Fruit fly (Drosophila melanogaster) whole organism, embryonic: ENCODE results near the gene Dis3l2.

ENCODE experiments used
- Ada2b ChIP-seq: fragments of 200-800 bp; sonication (Bioruptor generic); IDR thresholded peaks from 2 replicates; pipeline ENCODE4 v1.3.6; 2022; ENCODE audit warnings: missing biosample characterization, missing genetic modification characterization
- B-H2 ChIP-seq: fragments of 200-800 bp; sonication (Bioruptor generic); optimal IDR thresholded peaks from 2 replicates; lab custom pipeline; 2018; ENCODE audit warnings: missing biosample characterization, mild to moderate bottlenecking, missing genetic modification characterization
- BEAF-32 ChIP-seq: fragments of 200-800 bp; sonication (Bioruptor generic); optimal IDR thresholded peaks from 3 replicates; lab custom pipeline; 2017; ENCODE audit warnings: missing biosample characterization, missing genetic modification characterization, mild to moderate bottlenecking, moderate library complexity, missing genetic modification reagents
- Blimp-1 ChIP-seq: fragments of 200-800 bp; sonication (Bioruptor generic); optimal IDR thresholded peaks from 3 replicates; lab custom pipeline; 2018; ENCODE audit warnings: missing biosample characterization, missing genetic modification characterization, mild to moderate bottlenecking, moderate library complexity, missing genetic modification reagents
- BtbVII ChIP-seq: fragments of 200-800 bp; sonication (Bioruptor generic); optimal IDR thresholded peaks from 3 replicates; lab custom pipeline; 2017; ENCODE audit warnings: missing biosample characterization, mild to moderate bottlenecking, missing genetic modification characterization
- CG10979 ChIP-seq: fragments of 200-800 bp; sonication (Bioruptor generic); optimal IDR thresholded peaks from 2 replicates; lab custom pipeline; 2018; ENCODE audit warnings: missing biosample characterization, mild to moderate bottlenecking, missing genetic modification characterization, moderate library complexity
- CG14667 ChIP-seq: fragments of 200-800 bp; sonication (Bioruptor generic); IDR thresholded peaks from 2 replicates; pipeline ENCODE4 v1.3.6; 2022; ENCODE audit warnings: missing biosample characterization, missing genetic modification characterization
- CG15011 ChIP-seq: fragments of 200-800 bp; sonication (Bioruptor generic); optimal IDR thresholded peaks from 3 replicates; lab custom pipeline; 2018; ENCODE audit warnings: missing biosample characterization, mild to moderate bottlenecking, missing genetic modification characterization
- CG15479 ChIP-seq: fragments of 200-800 bp; sonication (Bioruptor generic); optimal IDR thresholded peaks from 3 replicates; lab custom pipeline; 2019; ENCODE audit warnings: missing biosample characterization, mild to moderate bottlenecking, missing genetic modification characterization, moderate library complexity
- CG17568 ChIP-seq: fragments of 200-800 bp; sonication (Bioruptor generic); optimal IDR thresholded peaks from 2 replicates; lab custom pipeline; 2018; ENCODE audit warnings: missing biosample characterization, mild to moderate bottlenecking, missing genetic modification characterization, moderate library complexity
- CG18619 ChIP-seq: fragments of 200-800 bp; sonication (Bioruptor generic); optimal IDR thresholded peaks from 3 replicates; lab custom pipeline; 2017; ENCODE audit warnings: missing biosample characterization, mild to moderate bottlenecking, missing genetic modification characterization
- CG2202 ChIP-seq: fragments of 200-800 bp; sonication (Bioruptor generic); optimal IDR thresholded peaks from 2 replicates; lab custom pipeline; 2018; ENCODE audit warnings: missing biosample characterization, mild to moderate bottlenecking, missing genetic modification characterization
- CG31388 ChIP-seq: fragments of 200-800 bp; sonication (Bioruptor generic); optimal IDR thresholded peaks from 2 replicates; lab custom pipeline; 2016; ENCODE audit warnings: missing biosample characterization, missing genetic modification characterization
- CG32532 ChIP-seq: fragments of 200-800 bp; sonication (Bioruptor generic); IDR thresholded peaks from 2 replicates; pipeline ENCODE4 v1.3.6; 2022; ENCODE audit warnings: missing biosample characterization, missing genetic modification characterization
- CG32767 ChIP-seq: fragments of 200-800 bp; sonication (Bioruptor generic); IDR thresholded peaks from 2 replicates; pipeline ENCODE4 v1.3.6; 2022; ENCODE audit warnings: missing biosample characterization, missing genetic modification characterization
- CG33213 ChIP-seq: fragments of 200-800 bp; sonication (Bioruptor generic); optimal IDR thresholded peaks from 3 replicates; lab custom pipeline; 2016; ENCODE audit warnings: missing biosample characterization, missing genetic modification characterization
- CG3847 ChIP-seq: fragments of 200-800 bp; sonication (Bioruptor generic); IDR thresholded peaks from 2 replicates; pipeline ENCODE4 v1.3.6; 2022; ENCODE audit warnings: missing biosample characterization, missing genetic modification characterization
- CG4360 ChIP-seq: fragments of 200-800 bp; sonication (Bioruptor generic); IDR thresholded peaks from 2 replicates; pipeline ENCODE4 v1.3.6; 2022; ENCODE audit warnings: missing biosample characterization, missing genetic modification characterization
- CG7271 ChIP-seq: fragments of 200-800 bp; sonication (Bioruptor generic); optimal IDR thresholded peaks from 2 replicates; lab custom pipeline; 2018; ENCODE audit warnings: missing biosample characterization, mild to moderate bottlenecking, missing genetic modification characterization, moderate library complexity
- CG7839 ChIP-seq: fragments of 200-800 bp; sonication (Bioruptor generic); optimal IDR thresholded peaks from 3 replicates; lab custom pipeline; 2018; ENCODE audit warnings: missing biosample characterization, mild to moderate bottlenecking, missing genetic modification characterization, moderate library complexity
- CG7987 ChIP-seq: fragments of 200-800 bp; sonication (Bioruptor generic); optimal IDR thresholded peaks from 2 replicates; lab custom pipeline; 2018; ENCODE audit warnings: missing biosample characterization, mild to moderate bottlenecking, missing genetic modification characterization, moderate library complexity
- CG8478 ChIP-seq: fragments of >200 bp; optimal IDR thresholded peaks from 2 replicates; lab custom pipeline; 2018
- Camta ChIP-seq: fragments of 200-800 bp; sonication (Bioruptor generic); optimal IDR thresholded peaks from 2 replicates; lab custom pipeline; 2016; ENCODE audit warnings: missing biosample characterization, missing genetic modification characterization
- Dref ChIP-seq: fragments of 200-800 bp; sonication (Bioruptor generic); IDR thresholded peaks from 2 replicates; pipeline ENCODE4 v1.3.6; 2022; ENCODE audit warnings: missing biosample characterization, missing genetic modification characterization
- Fer3 ChIP-seq: fragments of 200-800 bp; sonication (Bioruptor generic); optimal IDR thresholded peaks from 2 replicates; lab custom pipeline; 2018; ENCODE audit warnings: missing biosample characterization, mild to moderate bottlenecking, missing genetic modification characterization, moderate library complexity
- GATAe ChIP-seq: fragments of 200-800 bp; sonication (Bioruptor generic); conservative IDR thresholded peaks from 2 replicates; pipeline ENCODE4 v1.3.6; 2022; ENCODE audit warnings: missing biosample characterization, missing genetic modification characterization
- Lpt ChIP-seq: fragments of >200 bp; optimal IDR thresholded peaks from 2 replicates; lab custom pipeline; 2018; ENCODE audit warnings: missing biosample characterization, missing genetic modification characterization
- Poxn ChIP-seq: fragments of 200-800 bp; sonication (Bioruptor generic); IDR thresholded peaks from 2 replicates; pipeline ENCODE4 v1.3.6; 2022; ENCODE audit warnings: missing biosample characterization, missing genetic modification characterization
- Ravus ChIP-seq: fragments of 200-800 bp; sonication (Bioruptor generic); IDR thresholded peaks from 2 replicates; pipeline ENCODE4 v1.3.6; 2022; ENCODE audit warnings: missing biosample characterization, missing genetic modification characterization
- Sox100B ChIP-seq: fragments of 200-800 bp; sonication (Bioruptor generic); optimal IDR thresholded peaks from 3 replicates; lab custom pipeline; 2018; ENCODE audit warnings: missing biosample characterization, mild to moderate bottlenecking, missing genetic modification characterization
- Stat92E ChIP-seq, 3 experiments: fragments of >200 bp in 2 of 3; fragments of 200-800 bp in 1 of 3; sonication (Bioruptor generic) in 1 of 3; optimal IDR thresholded peaks; 2 replicates each; lab custom pipeline; 2017 to 2019; ENCODE audit warnings: missing biosample characterization in 3 of 3, missing genetic modification characterization in 3 of 3, mild to moderate bottlenecking in 1 of 3, moderate library complexity in 1 of 3
- ash1 ChIP-seq: fragments of 200-800 bp; sonication (Bioruptor generic); optimal IDR thresholded peaks from 2 replicates; lab custom pipeline; 2018; ENCODE audit warnings: missing biosample characterization, mild to moderate bottlenecking, missing genetic modification characterization
- chinmo ChIP-seq: fragments of 200-800 bp; sonication (Bioruptor generic); IDR thresholded peaks from 4 replicates; pipeline ENCODE4 v1.3.6; 2022; ENCODE audit warnings: missing biosample characterization, missing genetic modification characterization; ENCODE audit not compliant: partially characterized antibody
- chn ChIP-seq: fragments of 200-800 bp; sonication (Bioruptor generic); optimal IDR thresholded peaks from 2 replicates; lab custom pipeline; 2016; ENCODE audit warnings: missing biosample characterization, missing genetic modification characterization
- danr ChIP-seq: fragments of 200-800 bp; sonication (Bioruptor generic); IDR thresholded peaks from 2 replicates; pipeline ENCODE4 v1.3.6; 2022; ENCODE audit warnings: missing biosample characterization, missing genetic modification characterization
- dm ChIP-seq: fragments of 200-800 bp; sonication (Bioruptor generic); optimal IDR thresholded peaks from 3 replicates; lab custom pipeline; 2016; ENCODE audit warnings: missing biosample characterization, missing genetic modification characterization
- fd96Cb ChIP-seq: fragments of 200-800 bp; sonication (Bioruptor generic); optimal IDR thresholded peaks from 2 replicates; lab custom pipeline; 2018; ENCODE audit warnings: missing biosample characterization, mild to moderate bottlenecking, missing genetic modification characterization, moderate library complexity
- gem ChIP-seq: fragments of 200-800 bp; sonication (Bioruptor generic); optimal IDR thresholded peaks from 2 replicates; lab custom pipeline; 2019; ENCODE audit warnings: missing biosample characterization, mild to moderate bottlenecking, missing genetic modification characterization, moderate library complexity
- jumu ChIP-seq: fragments of 200-800 bp; sonication (Bioruptor generic); optimal IDR thresholded peaks from 3 replicates; lab custom pipeline; 2016; ENCODE audit warnings: missing biosample characterization, missing genetic modification characterization
- lilli ChIP-seq: fragments of 200-800 bp; sonication (Bioruptor generic); optimal IDR thresholded peaks from 3 replicates; lab custom pipeline; 2016; ENCODE audit warnings: missing biosample characterization, missing genetic modification characterization
- nau ChIP-seq: fragments of 200-800 bp; sonication (Bioruptor generic); optimal IDR thresholded peaks from 3 replicates; lab custom pipeline; 2017; ENCODE audit warnings: missing biosample characterization, mild to moderate bottlenecking, missing genetic modification characterization, missing genetic modification reagents
- pnt ChIP-seq: fragments of 200-800 bp; sonication (Bioruptor generic); optimal IDR thresholded peaks from 3 replicates; lab custom pipeline; 2016; ENCODE audit warnings: missing biosample characterization, missing genetic modification characterization
- shn ChIP-seq: fragments of 200-800 bp; sonication (Bioruptor generic); optimal IDR thresholded peaks from 3 replicates; lab custom pipeline; 2016; ENCODE audit warnings: missing biosample characterization, missing genetic modification characterization
- sim ChIP-seq: fragments of 200-800 bp; sonication (Bioruptor generic); IDR thresholded peaks from 2 replicates; pipeline ENCODE4 v1.3.6; 2022; ENCODE audit warnings: missing biosample characterization, missing genetic modification characterization
- sima ChIP-seq: fragments of 200-800 bp; sonication (Bioruptor generic); optimal IDR thresholded peaks from 2 replicates; lab custom pipeline; 2016; ENCODE audit warnings: missing biosample characterization, missing genetic modification characterization
- sob ChIP-seq: fragments of 200-800 bp; sonication (Bioruptor generic); IDR thresholded peaks from 2 replicates; pipeline ENCODE4 v1.3.6; 2022; ENCODE audit warnings: missing biosample characterization, missing genetic modification characterization
- tio ChIP-seq: fragments of 200-800 bp; sonication (Bioruptor generic); optimal IDR thresholded peaks from 2 replicates; lab custom pipeline; 2017; ENCODE audit warnings: missing biosample characterization, missing genetic modification characterization, inconsistent platforms
- wek ChIP-seq: fragments of 200-800 bp; sonication (Bioruptor generic); optimal IDR thresholded peaks from 3 replicates; lab custom pipeline; 2018; ENCODE audit warnings: missing biosample characterization, mild to moderate bottlenecking, missing genetic modification characterization, moderate library complexity
- zfh2 ChIP-seq: fragments of 200-800 bp; sonication (Bioruptor generic); optimal IDR thresholded peaks from 2 replicates; lab custom pipeline; 2016; ENCODE audit warnings: missing biosample characterization, missing genetic modification characterization

Dis3l2 gene

DNA sequence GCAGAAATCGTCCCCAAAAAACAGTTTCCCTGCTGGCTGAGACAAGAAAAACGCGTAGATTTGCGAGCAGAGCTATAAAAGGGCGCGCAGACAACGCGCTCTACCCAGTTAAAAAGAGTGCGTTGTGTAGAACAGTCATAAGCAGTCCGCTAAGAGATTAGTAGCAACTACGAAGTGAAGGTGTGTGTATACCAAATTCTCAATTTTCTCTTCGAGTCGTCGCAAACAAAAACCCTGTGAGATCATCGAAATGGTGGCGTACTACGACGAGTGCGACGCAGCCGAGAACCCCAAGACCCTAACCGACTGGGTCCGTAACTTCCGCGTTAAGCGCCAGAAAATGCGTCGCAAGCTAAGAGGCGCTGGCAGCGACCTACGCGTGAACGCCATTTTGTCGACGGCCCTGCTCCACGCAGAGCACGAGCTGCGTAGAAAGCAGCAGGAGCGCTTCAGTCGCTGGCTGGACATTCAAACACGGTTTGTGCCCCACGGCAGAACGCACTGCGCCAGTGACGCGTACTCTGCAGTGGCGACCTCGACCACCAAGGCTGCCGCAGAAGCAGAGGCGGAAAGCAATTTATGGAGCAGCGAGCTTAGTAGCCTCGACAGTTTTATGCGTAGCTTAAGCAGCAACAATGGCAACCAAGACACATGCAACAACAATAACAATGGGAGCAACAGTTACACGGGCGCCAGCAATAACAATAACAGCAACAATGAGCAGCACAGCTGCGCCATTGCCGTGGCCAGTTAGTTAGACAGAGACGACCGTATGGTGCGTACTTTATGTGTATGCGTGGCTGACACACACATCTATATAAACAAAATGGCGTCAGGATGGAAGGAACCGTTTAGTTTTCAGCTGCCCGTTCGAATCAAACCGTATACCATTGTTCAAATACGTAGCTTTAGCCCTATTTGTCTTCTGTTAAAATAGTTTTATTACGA, 11.8 kb downstream of the Dis3l2 start (continued):
- TF ChIP-seq gem (tag; lab: Kevin White, UChicago): no peak
- no peak for TF ChIP-seq wek
- no peak for TF ChIP-seq BEAF-32 (GFP tag; lab: Kevin White, UChicago)
- TF ChIP-seq chinmo (GFP tag; lab: Robert Waterston, UW): peak; percentile 68; the same call in 3 of the 4 replicates
- TF ChIP-seq Fer3: no peak
- no peak for TF ChIP-seq tio (GFP tag; lab: Kevin White, UChicago)
- no peak for TF ChIP-seq chn (GFP tag; lab: Kevin White, UChicago)
- no peak for TF ChIP-seq nau (GFP tag; lab: Kevin White, UChicago)
- no peak for TF ChIP-seq ash1 (GFP tag; lab: Kevin White, UChicago)
- peak; percentile 52 for TF ChIP-seq CG18619
- TF ChIP-seq CG3847 (GFP tag; lab: Robert Waterston, UW): no peak
- no peak for TF ChIP-seq CG31388 (GFP tag; lab: Kevin White, UChicago)
- no peak for TF ChIP-seq CG17568 (GFP tag; lab: Kevin White, UChicago)
- TF ChIP-seq zfh2: no peak
- peak; percentile 20 for TF ChIP-seq Sox100B (GFP tag; lab: Kevin White, UChicago)
- TF ChIP-seq sim (GFP tag; lab: Robert Waterston, UW): peak; percentile 51; the same call in 1 of the 2 replicates
- peak; percentile 32; the same call in 1 of the 2 replicates for TF ChIP-seq CG32532 (GFP tag; lab: Robert Waterston, UW)
- TF ChIP-seq Blimp-1: no peak
- TF ChIP-seq lilli (GFP tag; lab: Kevin White, UChicago): peak; percentile 78
- TF ChIP-seq CG7987 (GFP tag; lab: Kevin White, UChicago): peak; percentile 43
- TF ChIP-seq CG8478 (lab: Kevin White, UChicago): peak; percentile 86
- TF ChIP-seq Stat92E (GFP tag; optimal IDR thresholded peaks at IDR 0.05; lab: Kevin White, UChicago): peak in 1 of 3 experiments; percentile 10
- no peak for TF ChIP-seq sima (GFP tag; lab: Kevin White, UChicago)
- TF ChIP-seq CG14667: no peak
- no peak for TF ChIP-seq CG15479 (GFP tag; lab: Kevin White, UChicago)
- TF ChIP-seq sob: no peak
- TF ChIP-seq dm (GFP tag; lab: Kevin White, UChicago): no peak
- no peak for TF ChIP-seq Camta (GFP tag; lab: Kevin White, UChicago)
- TF ChIP-seq fd96Cb: no peak
- TF ChIP-seq CG10979 (tag; lab: Kevin White, UChicago): no peak
- no peak for TF ChIP-seq pnt (GFP tag; lab: Kevin White, UChicago)
- no peak for TF ChIP-seq Lpt (GFP tag; lab: Kevin White, UChicago)
- no peak for TF ChIP-seq CG7271 (tag; lab: Kevin White, UChicago)
- peak; percentile 91 for TF ChIP-seq CG32767 (GFP tag; lab: Robert Waterston, UW)
- TF ChIP-seq CG4360: peak; percentile 80
- no peak for TF ChIP-seq B-H2 (GFP tag; lab: Kevin White, UChicago)
- peak; percentile 6 for TF ChIP-seq BtbVII
- no peak for TF ChIP-seq Ada2b (GFP tag; lab: Robert Waterston, UW)
- no peak for TF ChIP-seq CG15011 (GFP tag; lab: Kevin White, UChicago)
- TF ChIP-seq CG7839 (tag; lab: Kevin White, UChicago): no peak
- no peak for TF ChIP-seq CG2202 (tag; lab: Kevin White, UChicago)
- TF ChIP-seq GATAe (GFP tag; lab: Robert Waterston, UW): no peak
- no peak for TF ChIP-seq Dref (GFP tag; lab: Robert Waterston, UW)
- TF ChIP-seq Ravus (GFP tag; lab: Robert Waterston, UW): no peak
- TF ChIP-seq Poxn (GFP tag; lab: Robert Waterston, UW): no peak
- peak; percentile 2 for TF ChIP-seq CG33213 (GFP tag; lab: Kevin White, UChicago)
- TF ChIP-seq jumu: peak; percentile 8
- no peak for TF ChIP-seq danr (GFP tag; lab: Robert Waterston, UW)
- TF ChIP-seq shn: no peak
